Worm (Caenorhabditis elegans) whole organism, L2 larva: ENCODE measurements around the gene F38B7.2.

Source experiments
- R02D3.7 ChIP-seq: fragments of 150-350 bp; optimal IDR thresholded peaks from 2 replicates; lab custom pipeline; 2014; ENCODE audit warnings: missing biosample characterization, missing genetic modification characterization
- ZK546.5 ChIP-seq: sonication (generic microtip); optimal IDR thresholded peaks from 2 replicates; lab custom pipeline; 2017; ENCODE audit warnings: missing biosample characterization, missing genetic modification characterization
- aly-2 ChIP-seq: fragments of 150-350 bp; optimal IDR thresholded peaks from 2 replicates; lab custom pipeline; 2014; ENCODE audit warnings: missing biosample characterization, missing genetic modification characterization
- lin-11 ChIP-seq: fragments of 150-350 bp; sonication (generic microtip); optimal IDR thresholded peaks from 2 replicates; lab custom pipeline; 2014; ENCODE audit warnings: missing biosample characterization, missing genetic modification characterization, inconsistent platforms, mixed read lengths
- mdl-1 ChIP-seq, 2 experiments: fragments of 150-350 bp in 1 of 2; sonication (generic microtip) in 1 of 2; optimal IDR thresholded peaks; 2 replicates each; lab custom pipeline; 2017; ENCODE audit warnings: missing biosample characterization in 2 of 2, missing genetic modification characterization in 2 of 2
- nhr-23 ChIP-seq: fragments of 150-350 bp; optimal IDR thresholded peaks from 2 replicates; lab custom pipeline; 2014; ENCODE audit warnings: missing biosample characterization, missing genetic modification reagents, missing genetic modification characterization
- nhr-77 ChIP-seq: fragments of 150-350 bp; optimal IDR thresholded peaks from 2 replicates; lab custom pipeline; 2014; ENCODE audit warnings: missing biosample characterization, missing genetic modification characterization
- skn-1 ChIP-seq: sonication (generic microtip); optimal IDR thresholded peaks from 2 replicates; lab custom pipeline; 2017; ENCODE audit warnings: missing biosample characterization, missing genetic modification characterization
- unc-55 ChIP-seq: fragments of 150-350 bp; sonication (generic microtip); optimal IDR thresholded peaks from 3 replicates; lab custom pipeline; 2014; ENCODE audit warnings: missing biosample characterization, missing genetic modification reagents, missing genetic modification characterization
- unc-62 ChIP-seq: fragments of 150-350 bp; optimal IDR thresholded peaks from 2 replicates; lab custom pipeline; 2014; ENCODE audit warnings: missing biosample characterization, missing genetic modification reagents, missing genetic modification characterization

DNA sequence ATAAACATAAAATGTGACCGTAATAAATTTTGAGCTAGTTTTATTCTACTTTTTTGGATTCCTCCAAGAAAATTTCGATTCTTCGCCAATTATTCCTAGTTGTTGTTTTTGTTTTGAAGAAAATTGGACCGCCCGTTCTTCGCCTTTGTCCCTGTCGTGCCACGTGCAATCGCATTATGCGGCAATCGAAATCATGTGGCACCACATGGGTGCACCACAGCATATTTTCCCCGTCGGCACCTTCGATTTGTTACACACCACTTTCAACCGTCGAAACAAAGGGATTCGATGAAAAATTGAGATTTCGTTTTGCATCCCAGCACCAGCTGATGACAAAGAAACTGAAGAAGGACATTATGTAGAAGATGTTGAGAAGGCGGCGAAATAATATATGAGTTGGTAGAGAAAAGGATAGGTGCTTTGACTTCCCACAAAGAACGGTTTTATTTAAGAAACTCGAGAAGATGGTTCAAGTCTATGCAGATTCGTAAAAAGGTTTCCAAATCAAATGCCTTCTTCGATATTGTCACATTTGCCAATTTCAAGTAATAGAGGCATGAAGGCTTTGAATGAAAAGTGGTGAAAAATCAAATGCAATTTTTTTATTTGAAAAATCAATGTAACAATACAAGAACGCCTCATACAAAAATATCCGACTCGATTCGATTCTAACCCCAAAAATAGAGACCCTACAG lies 15.0 kb upstream of the F38B7.2 start:
- no peak for TF ChIP-seq skn-1 (tag; lab: Kevin White, UChicago)
- TF ChIP-seq nhr-77 (tag; lab: Kevin White, UChicago): no peak
- TF ChIP-seq unc-62: no peak
- no peak for TF ChIP-seq R02D3.7 (tag; lab: Kevin White, UChicago)
- no peak for TF ChIP-seq mdl-1 (tag; optimal IDR thresholded peaks at IDR 0.05; lab: Kevin White, UChicago)
- TF ChIP-seq nhr-23: no peak
- TF ChIP-seq unc-55 (GFP tag; lab: Kevin White, UChicago): no peak
- no peak for TF ChIP-seq lin-11 (tag; lab: Kevin White, UChicago)
- TF ChIP-seq ZK546.5 (tag; lab: Kevin White, UChicago): no peak
- no peak for TF ChIP-seq aly-2 (tag; lab: Kevin White, UChicago)
